Worm (Caenorhabditis elegans): Measurements from ENCODE around the gene col-96.

Gene col-96

DNA sequence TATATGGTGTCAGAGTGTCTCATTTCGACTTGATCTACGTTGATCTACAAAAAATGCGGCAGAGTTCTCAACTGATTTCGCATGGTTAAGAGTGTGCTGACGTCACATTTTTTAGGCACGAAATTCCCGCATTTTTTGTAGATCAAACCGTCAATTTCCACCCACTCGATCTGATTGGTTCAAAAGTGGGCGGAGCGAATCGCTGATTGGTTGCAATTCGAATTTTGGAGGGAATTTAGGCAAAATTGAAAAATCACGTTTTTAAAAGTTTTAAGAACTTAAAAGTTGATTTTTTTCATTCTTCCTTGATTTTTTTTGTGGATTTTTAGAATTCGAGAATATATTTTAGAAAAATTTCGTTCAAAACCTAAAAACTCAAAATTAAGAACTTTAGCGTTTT, 50.2 kb downstream of the col-96 start:
- no peak for TF ChIP-seq elt-3 (tag; optimal IDR thresholded peaks at IDR 0.05)
- no peak for TF ChIP-seq pha-4 (tag; optimal IDR thresholded peaks at IDR 0.05)
- no peak for TF ChIP-seq elt-1 (tag; optimal IDR thresholded peaks at IDR 0.05; ENCODE audit: borderline replicate concordance, insufficient read depth)
- TF ChIP-seq ceh-83 (GFP tag; optimal IDR thresholded peaks at IDR 0.05) = no peak
- TF ChIP-seq nhr-2 (tag; optimal IDR thresholded peaks at IDR 0.05) = no peak
- TF ChIP-seq ztf-11 (tag; optimal IDR thresholded peaks at IDR 0.05) = no peak
- no peak for TF ChIP-seq unc-120 (tag; optimal IDR thresholded peaks at IDR 0.05; ENCODE audit: poor library complexity, severe bottlenecking)
- TF ChIP-seq unc-39 (tag; optimal IDR thresholded peaks at IDR 0.05) = no peak
- TF ChIP-seq bed-3 (GFP tag; optimal IDR thresholded peaks at IDR 0.05) = no peak
- TF ChIP-seq drap-1 (GFP tag; optimal IDR thresholded peaks at IDR 0.05) = no peak

Data from whole organism, mixed stage, embryonic.